Fruit fly (Drosophila melanogaster): ENCODE data around the gene Rpp14a.

Rpp14a gene

dm6 chr3R:30101389-30101935 is 44.8 kb downstream of the Rpp14a start:
- TF ChIP-seq CG4496 (GFP tag; IDR thresholded peaks at IDR 0.05) (peak; percentile 72), Snoo (tag; optimal IDR thresholded peaks at IDR 0.05) (no peak), Pif1A (GFP tag; optimal IDR thresholded peaks at IDR 0.05) (no peak), Ets98B (GFP tag; IDR thresholded peaks at IDR 0.05) (peak; percentile 47), CG8159 (tag; optimal IDR thresholded peaks at IDR 0.05) (peak; percentile 39), CG8301 (tag; optimal IDR thresholded peaks at IDR 0.05) (peak; percentile 17), Pif1B (GFP tag; optimal IDR thresholded peaks at IDR 0.05) (no peak), fd96Ca (GFP tag; IDR thresholded peaks at IDR 0.05) (no peak), CG10348 (GFP tag; IDR thresholded peaks at IDR 0.05) (no peak), CG9948 (tag; optimal IDR thresholded peaks at IDR 0.05) (peak; percentile 34), gl (tag; optimal IDR thresholded peaks at IDR 0.05) (no peak), rn (GFP tag; IDR thresholded peaks at IDR 0.05) (0 out of 2 replicates have a peak, but pooled peaks have one; percentile 25), CG17806 (tag; optimal IDR thresholded peaks at IDR 0.05) (peak; percentile 27), CG13204 (GFP tag; optimal IDR thresholded peaks at IDR 0.05) (no peak), CG12605 (GFP tag; IDR thresholded peaks at IDR 0.05) (peak; percentile 58; the same call in 1 of the 2 replicates), CG15710 (tag; optimal IDR thresholded peaks at IDR 0.05) (peak; percentile 46), EcR (GFP tag; optimal IDR thresholded peaks at IDR 0.05) (peak; percentile 12), CG14655 (GFP tag; optimal IDR thresholded peaks at IDR 0.05) (peak; percentile 7), CG34367 (tag; optimal IDR thresholded peaks at IDR 0.05) (peak; percentile 48), D1 (tag; optimal IDR thresholded peaks at IDR 0.05) (no peak), CG32121 (GFP tag; IDR thresholded peaks at IDR 0.05) (peak; percentile 36; the same call in 1 of the 2 replicates)

dm6 chr3R:30102806-30103619 is 46.4 kb downstream of the Rpp14a start:
- TF ChIP-seq CG14655 (GFP tag; optimal IDR thresholded peaks at IDR 0.05) = peak; percentile 1
- TF ChIP-seq CG17806 (tag; optimal IDR thresholded peaks at IDR 0.05) = no peak
- TF ChIP-seq EcR (GFP tag; optimal IDR thresholded peaks at IDR 0.05) = peak; percentile 63
- TF ChIP-seq CG34367 (tag; optimal IDR thresholded peaks at IDR 0.05) = no peak
- 0 out of 2 replicates have a peak, but pooled peaks have one; percentile 20 for TF ChIP-seq CG32121 (GFP tag; IDR thresholded peaks at IDR 0.05)
- TF ChIP-seq CG13204 (GFP tag; optimal IDR thresholded peaks at IDR 0.05) = peak; percentile 31
- peak; percentile 17; the same call in 1 of the 3 replicates for TF ChIP-seq fd96Ca (GFP tag; IDR thresholded peaks at IDR 0.05)

dm6 chr3R:30104912-30105510 is 48.4 kb downstream of the Rpp14a start:
- no peak for TF ChIP-seq CG15710 (tag; optimal IDR thresholded peaks at IDR 0.05)
- peak; percentile 50 for TF ChIP-seq EcR (GFP tag; optimal IDR thresholded peaks at IDR 0.05)

dm6 chr3R:30105808-30106207 is 49.1 kb downstream of the Rpp14a start:
- TF ChIP-seq CG9948 (tag; optimal IDR thresholded peaks at IDR 0.05) (no peak), CG8301 (tag; optimal IDR thresholded peaks at IDR 0.05) (no peak), CG12605 (GFP tag; IDR thresholded peaks at IDR 0.05) (no peak), Ets98B (GFP tag; IDR thresholded peaks at IDR 0.05) (no peak), Pif1B (GFP tag; optimal IDR thresholded peaks at IDR 0.05) (no peak), CG4496 (GFP tag; IDR thresholded peaks at IDR 0.05) (no peak), rn (GFP tag; IDR thresholded peaks at IDR 0.05) (no peak), CG32121 (GFP tag; IDR thresholded peaks at IDR 0.05) (no peak), CG14655 (GFP tag; optimal IDR thresholded peaks at IDR 0.05) (no peak), D1 (tag; optimal IDR thresholded peaks at IDR 0.05) (no peak), CG8159 (tag; optimal IDR thresholded peaks at IDR 0.05) (no peak), Snoo (tag; optimal IDR thresholded peaks at IDR 0.05) (no peak)

dm6 chr3R:30106562-30106961 is 49.9 kb downstream of the Rpp14a start:
- TF ChIP-seq CG8159 (tag; optimal IDR thresholded peaks at IDR 0.05) (no peak), rn (GFP tag; IDR thresholded peaks at IDR 0.05) (no peak), CG15710 (tag; optimal IDR thresholded peaks at IDR 0.05) (no peak), Snoo (tag; optimal IDR thresholded peaks at IDR 0.05) (no peak), CG14655 (GFP tag; optimal IDR thresholded peaks at IDR 0.05) (no peak), Ets98B (GFP tag; IDR thresholded peaks at IDR 0.05) (no peak), CG4496 (GFP tag; IDR thresholded peaks at IDR 0.05) (no peak), CG32121 (GFP tag; IDR thresholded peaks at IDR 0.05) (no peak), CG8301 (tag; optimal IDR thresholded peaks at IDR 0.05) (no peak), CG10348 (GFP tag; IDR thresholded peaks at IDR 0.05) (no peak), CG9948 (tag; optimal IDR thresholded peaks at IDR 0.05) (no peak), gl (tag; optimal IDR thresholded peaks at IDR 0.05) (no peak), fd96Ca (GFP tag; IDR thresholded peaks at IDR 0.05) (no peak)

dm6 chr3R:30107718-30108117 is 51.1 kb downstream of the Rpp14a start:
- TF ChIP-seq EcR (GFP tag; optimal IDR thresholded peaks at IDR 0.05) = no peak
- no peak for TF ChIP-seq CG14655 (GFP tag; optimal IDR thresholded peaks at IDR 0.05)
- no peak for TF ChIP-seq Ets98B (GFP tag; IDR thresholded peaks at IDR 0.05)

Data from whole organism, pupa.